Worm (Caenorhabditis elegans) whole organism, young adult: ENCODE measurements around the gene srx-51.
A peak's percentile ranks its signal among the peaks of the same experiment; 100 is the strongest.

Experiments
- B0336.3 ChIP-seq: fragments of 200-800 bp; sonication (Bioruptor generic); IDR thresholded peaks from 2 replicates; pipeline ENCODE4 v1.3.6; 2022; ENCODE audit warnings: missing genetic modification characterization, missing compliant biosample characterization
- C06A6.2 ChIP-seq: fragments of 200-800 bp; sonication (Bioruptor generic); conservative IDR thresholded peaks from 2 replicates; pipeline ENCODE4 v1.3.6; 2022; ENCODE audit warnings: missing genetic modification characterization, missing compliant biosample characterization
- F10E7.11 ChIP-seq: sonication (generic microtip); optimal IDR thresholded peaks from 2 replicates; lab custom pipeline; 2017; ENCODE audit warnings: mild to moderate bottlenecking, missing genetic modification characterization, moderate library complexity, missing compliant biosample characterization
- F57A8.1 ChIP-seq: fragments of 200-800 bp; sonication (Bioruptor generic); optimal IDR thresholded peaks from 2 replicates; lab custom pipeline; 2018; ENCODE audit warnings: mild to moderate bottlenecking, missing genetic modification characterization, moderate library complexity, missing compliant biosample characterization
- T26A5.8 ChIP-seq: sonication (generic microtip); optimal IDR thresholded peaks from 2 replicates; lab custom pipeline; 2016; ENCODE audit warnings: missing genetic modification characterization, missing compliant biosample characterization
- atf-7 ChIP-seq: sonication (generic microtip); optimal IDR thresholded peaks from 2 replicates; lab custom pipeline; 2017; ENCODE audit warnings: mild to moderate bottlenecking, missing genetic modification characterization, missing compliant biosample characterization
- ceh-100 ChIP-seq: fragments of 200-800 bp; sonication (Bioruptor generic); IDR thresholded peaks from 2 replicates; pipeline ENCODE4 v1.3.6; 2022; ENCODE audit warnings: missing genetic modification reagents, missing genetic modification characterization, missing compliant biosample characterization
- ceh-40 ChIP-seq: fragments of 200-800 bp; sonication (Bioruptor generic); IDR thresholded peaks from 2 replicates; pipeline ENCODE4 v1.3.6; 2022; ENCODE audit warnings: missing genetic modification characterization, missing compliant biosample characterization
- ceh-79 ChIP-seq: sonication (generic microtip); optimal IDR thresholded peaks from 2 replicates; lab custom pipeline; 2017; ENCODE audit warnings: mild to moderate bottlenecking, missing genetic modification characterization, missing compliant biosample characterization
- chd-7 ChIP-seq: sonication (generic microtip); optimal IDR thresholded peaks from 2 replicates; lab custom pipeline; 2016; ENCODE audit warnings: mild to moderate bottlenecking, missing genetic modification characterization, moderate library complexity, missing compliant biosample characterization
- dox-1 ChIP-seq: fragments of 200-800 bp; sonication (Bioruptor generic); IDR thresholded peaks from 2 replicates; pipeline ENCODE4 v1.3.6; 2022; ENCODE audit warnings: missing genetic modification reagents, missing genetic modification characterization, missing compliant biosample characterization
- egl-44 ChIP-seq: fragments of 200-800 bp; sonication (Bioruptor generic); IDR thresholded peaks from 2 replicates; pipeline ENCODE4 v1.3.6; 2022; ENCODE audit warnings: missing genetic modification reagents, missing genetic modification characterization, missing compliant biosample characterization
- egrh-3 ChIP-seq: fragments of 200-800 bp; sonication (Bioruptor generic); IDR thresholded peaks from 2 replicates; pipeline ENCODE4 v1.3.6; 2022; ENCODE audit warnings: missing genetic modification reagents, missing genetic modification characterization, missing compliant biosample characterization
- ekl-4 ChIP-seq: fragments of 200-800 bp; sonication (Bioruptor generic); IDR thresholded peaks from 2 replicates; pipeline ENCODE4 v1.3.6; 2022; ENCODE audit warnings: missing genetic modification reagents, missing genetic modification characterization, missing compliant biosample characterization
- ets-4 ChIP-seq: fragments of 200-800 bp; sonication (Bioruptor generic); optimal IDR thresholded peaks from 2 replicates; lab custom pipeline; 2018; ENCODE audit warnings: mild to moderate bottlenecking, missing genetic modification characterization, missing compliant biosample characterization
- hlh-12 ChIP-seq: sonication (generic microtip); optimal IDR thresholded peaks from 2 replicates; lab custom pipeline; 2016; ENCODE audit warnings: missing genetic modification characterization, missing compliant biosample characterization
- hsf-1 ChIP-seq: fragments of 200-800 bp; sonication (Bioruptor generic); IDR thresholded peaks from 2 replicates; pipeline ENCODE4 v1.3.6; 2022; ENCODE audit warnings: missing genetic modification reagents, missing genetic modification characterization, missing compliant biosample characterization
- lin-26 ChIP-seq: fragments of 200-800 bp; sonication (Bioruptor generic); IDR thresholded peaks from 2 replicates; pipeline ENCODE4 v1.3.6; 2022; ENCODE audit warnings: missing genetic modification reagents, missing genetic modification characterization, missing compliant biosample characterization
- lir-1 ChIP-seq: fragments of 200-800 bp; sonication (Bioruptor generic); conservative IDR thresholded peaks from 2 replicates; pipeline ENCODE4 v1.3.6; 2022; ENCODE audit warnings: missing genetic modification reagents, missing genetic modification characterization, missing compliant biosample characterization
- madf-10 ChIP-seq: sonication (generic microtip); optimal IDR thresholded peaks from 2 replicates; lab custom pipeline; 2016; ENCODE audit warnings: mild to moderate bottlenecking, missing genetic modification characterization, missing compliant biosample characterization
- madf-3 ChIP-seq: fragments of 200-800 bp; sonication (Bioruptor generic); IDR thresholded peaks from 2 replicates; pipeline ENCODE4 v1.3.6; 2022; ENCODE audit warnings: missing genetic modification reagents, missing genetic modification characterization, missing compliant biosample characterization
- madf-6 ChIP-seq: fragments of 200-800 bp; sonication (Bioruptor generic); IDR thresholded peaks from 2 replicates; pipeline ENCODE4 v1.3.6; 2022; ENCODE audit warnings: missing genetic modification reagents, missing genetic modification characterization, missing compliant biosample characterization
- mel-28 ChIP-seq: sonication (generic microtip); optimal IDR thresholded peaks from 2 replicates; lab custom pipeline; 2016; ENCODE audit warnings: borderline replicate concordance, mild to moderate bottlenecking, missing genetic modification characterization, missing compliant biosample characterization
- nfya-2 ChIP-seq: fragments of 200-800 bp; sonication (Bioruptor generic); IDR thresholded peaks from 2 replicates; pipeline ENCODE4 v1.3.6; 2022; ENCODE audit warnings: missing genetic modification reagents, missing genetic modification characterization, missing compliant biosample characterization
- nhr-120 ChIP-seq: fragments of 200-800 bp; sonication (Bioruptor generic); IDR thresholded peaks from 2 replicates; pipeline ENCODE4 v1.3.6; 2022; ENCODE audit warnings: missing genetic modification characterization, missing compliant biosample characterization
- nhr-179 ChIP-seq: sonication (generic microtip); optimal IDR thresholded peaks from 2 replicates; lab custom pipeline; 2016; ENCODE audit warnings: mild to moderate bottlenecking, missing genetic modification characterization, missing compliant biosample characterization
- nhr-80 ChIP-seq: sonication (generic microtip); optimal IDR thresholded peaks from 2 replicates; lab custom pipeline; 2016; ENCODE audit warnings: missing genetic modification characterization, missing compliant biosample characterization
- pha-4 ChIP-seq: fragments of 150-350 bp; sonication (generic microtip); optimal IDR thresholded peaks from 2 replicates; lab custom pipeline; 2014; ENCODE audit warnings: missing biosample characterization, missing genetic modification reagents, missing genetic modification characterization
- snpc-4 ChIP-seq, 5 experiments: fragments of 150-350 bp in 1 of 5; sonication (generic microtip) in 4 of 5; optimal IDR thresholded peaks; 2 replicates each; lab custom pipeline; 2014 to 2018; ENCODE audit warnings: missing genetic modification characterization in 5 of 5, missing biosample characterization in 3 of 5, antibody characterized with exemption in 2 of 5, mild to moderate bottlenecking in 2 of 5, missing compliant biosample characterization in 2 of 5, missing genotype in 2 of 5, moderate library complexity in 2 of 5, missing genetic modification reagents in 1 of 5
- sptf-2 ChIP-seq: fragments of 200-800 bp; sonication (Bioruptor generic); optimal IDR thresholded peaks from 2 replicates; lab custom pipeline; 2018; ENCODE audit warnings: mild to moderate bottlenecking, missing genetic modification characterization, missing compliant biosample characterization
- unc-62 ChIP-seq: fragments of 150-350 bp; optimal IDR thresholded peaks from 2 replicates; lab custom pipeline; 2014; ENCODE audit warnings: missing biosample characterization, missing genetic modification reagents, missing genetic modification characterization
- ztf-22 ChIP-seq: fragments of 200-800 bp; sonication (Bioruptor generic); optimal IDR thresholded peaks from 2 replicates; lab custom pipeline; 2018; ENCODE audit warnings: mild to moderate bottlenecking, missing genetic modification characterization, moderate library complexity, missing compliant biosample characterization

Gene srx-51

ce11 chrV:15287856-15288255 lies 6.2 kb downstream of the srx-51 start, which contains the start of gene cyp-34A1:
Gene cyp-34A1 (minus strand): TSS chrV:15287956.
- TF ChIP-seq madf-3 (GFP tag; lab: Robert Waterston, UW) (no peak), nfya-2 (GFP tag; lab: Robert Waterston, UW) (no peak), B0336.3 (GFP tag; lab: Robert Waterston, UW) (no peak), egrh-3 (GFP tag; lab: Robert Waterston, UW) (no peak)

- no peak for TF ChIP-seq unc-62 (GFP tag; lab: Kevin White, UChicago)
- TF ChIP-seq snpc-4 (GFP tag; optimal IDR thresholded peaks at IDR 0.05; lab: Kevin White, UChicago): no peak
- no peak for TF ChIP-seq snpc-4 (tag; optimal IDR thresholded peaks at IDR 0.05; lab: Kevin White, UChicago)
- no peak for TF ChIP-seq F57A8.1 (GFP tag; lab: Kevin White, UChicago)
- no peak for TF ChIP-seq hlh-12 (tag; lab: Kevin White, UChicago)
- no peak for TF ChIP-seq sptf-2 (GFP tag; lab: Kevin White, UChicago)
- no peak for TF ChIP-seq lir-1 (GFP tag; lab: Robert Waterston, UW)
- no peak for TF ChIP-seq chd-7 (tag; lab: Kevin White, UChicago)
These were observed 9.3 kb downstream of the srx-51 start, which contains the start of gene cyp-34A2 for ce11 chrV:15290995-15291394. Gene cyp-34A2 (minus strand): TSS chrV:15291095.

- TF ChIP-seq lin-26 (GFP tag; lab: Robert Waterston, UW) (no peak), T26A5.8 (tag; lab: Kevin White, UChicago) (no peak), ceh-79 (tag; lab: Kevin White, UChicago) (no peak), nhr-179 (no peak), mel-28 (no peak), F10E7.11 (tag; lab: Kevin White, UChicago) (no peak), C06A6.2 (GFP tag; lab: Robert Waterston, UW) (no peak)
These were observed 12.2 kb downstream of the srx-51 start, which contains the start of gene str-96 for ce11 chrV:15293865-15294264. Gene str-96 (minus strand): TSS chrV:15293965.

DNA sequence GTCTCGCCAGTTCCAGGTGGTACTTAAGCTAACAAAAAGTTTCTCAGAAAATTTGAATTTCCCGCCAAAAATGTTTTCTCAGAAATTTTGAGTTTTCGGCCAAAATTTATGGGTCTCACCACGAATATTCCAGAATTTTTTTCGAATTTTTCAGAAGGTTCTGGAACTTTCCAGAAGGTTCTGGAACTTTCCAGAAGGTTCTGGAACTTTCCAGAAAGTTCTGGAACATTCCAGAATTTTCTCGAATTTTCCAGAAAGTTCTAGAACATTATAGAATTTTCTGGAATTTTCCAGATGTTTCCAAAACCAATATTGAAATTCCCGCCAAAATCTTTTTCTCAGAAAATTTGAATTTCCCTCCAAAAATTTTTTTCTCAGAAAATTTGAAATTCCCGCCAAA lies 13.7 kb downstream of the srx-51 start:
- TF ChIP-seq ceh-100 (GFP tag; lab: Robert Waterston, UW) (peak; percentile 53), hsf-1 (GFP tag; lab: Robert Waterston, UW) (peak; percentile 96), ceh-40 (GFP tag; lab: Robert Waterston, UW) (peak; percentile 63; the same call in 1 of the 2 replicates), egrh-3 (GFP tag; lab: Robert Waterston, UW) (0 out of 2 replicates have a peak, but pooled peaks have one; percentile 19), madf-6 (GFP tag; lab: Robert Waterston, UW) (peak; percentile 50), dox-1 (GFP tag; lab: Robert Waterston, UW) (peak; percentile 77), egl-44 (GFP tag; lab: Robert Waterston, UW) (peak; percentile 29; the same call in 1 of the 2 replicates)

- TF ChIP-seq mel-28 (no peak), nhr-120 (GFP tag; lab: Robert Waterston, UW) (no peak), atf-7 (tag; lab: Kevin White, UChicago) (peak; percentile 69), madf-10 (peak; percentile 24), nhr-80 (tag; lab: Kevin White, UChicago) (peak; percentile 97), ets-4 (peak; percentile 83), pha-4 (tag; lab: Kevin White, UChicago) (peak; percentile 23), ztf-22 (GFP tag; lab: Kevin White, UChicago) (peak; percentile 88), ekl-4 (no peak)
These were observed 16.9 kb downstream of the srx-51 start, which contains the start of gene cpr-3 for ce11 chrV:15298597-15298996. Gene cpr-3 (minus strand): TSS chrV:15298700.
